Worm (Caenorhabditis elegans) whole organism, early embryonic: ENCODE measurements around the gene let-60.

Source experiments
- B0310.2 ChIP-seq: sonication (generic microtip); optimal IDR thresholded peaks from 2 replicates; lab custom pipeline; 2016; ENCODE audit warnings: mild to moderate bottlenecking, missing genetic modification characterization, missing compliant biosample characterization
- F13C5.2 ChIP-seq: sonication (generic microtip); optimal IDR thresholded peaks from 2 replicates; lab custom pipeline; 2017; ENCODE audit warnings: mild to moderate bottlenecking, missing genetic modification characterization, inconsistent platforms, missing compliant biosample characterization
- hmbx-1 ChIP-seq: sonication (generic microtip); optimal IDR thresholded peaks from 2 replicates; lab custom pipeline; 2016; ENCODE audit warnings: mild to moderate bottlenecking, missing genetic modification characterization, missing compliant biosample characterization
- hmg-4 ChIP-seq: fragments of 200-800 bp; sonication (Bioruptor generic); optimal IDR thresholded peaks from 2 replicates; lab custom pipeline; 2018; ENCODE audit warnings: mild to moderate bottlenecking, missing genetic modification characterization, missing compliant biosample characterization
- sea-1 ChIP-seq: fragments of 200-800 bp; sonication (Bioruptor generic); conservative IDR thresholded peaks from 2 replicates; pipeline ENCODE4 v1.3.6; 2022; ENCODE audit warnings: missing genetic modification characterization, missing compliant biosample characterization

- TF ChIP-seq hmg-4 (GFP tag; lab: Kevin White, UChicago) (no peak), sea-1 (no peak), hmbx-1 (tag; lab: Kevin White, UChicago) (no peak), F13C5.2 (no peak), B0310.2 (no peak)
Measured at ce11 chrIV:11700752-11701151, 9.9 kb upstream of the let-60 start, which contains the start of gene dpy-20.
